Fruit fly (Drosophila melanogaster): ENCODE data around the gene mts.

DNA sequence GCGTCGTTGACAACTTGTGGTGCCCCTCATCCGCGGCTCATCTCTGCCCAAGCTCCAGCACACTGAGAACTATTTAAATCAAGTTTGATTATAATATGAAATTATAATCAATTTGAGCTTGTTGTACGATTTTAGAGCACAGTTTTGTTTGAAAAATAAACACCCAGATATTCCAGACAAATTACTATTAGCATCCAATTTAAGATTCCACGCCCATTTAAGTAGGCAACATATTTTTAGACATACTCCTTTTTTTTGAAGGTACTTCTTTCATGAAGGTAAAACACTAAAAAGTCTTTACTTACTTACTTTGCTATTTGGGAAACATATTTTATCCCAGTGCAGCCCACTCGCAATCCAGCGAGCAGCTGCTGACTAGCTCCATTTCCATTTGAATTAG lies 10.6 kb downstream of the mts start:
- TF ChIP-seq CG8478 (optimal IDR thresholded peaks at IDR 0.05): no peak
- TF ChIP-seq psq (optimal IDR thresholded peaks at IDR 0.05): no peak
- TF ChIP-seq EcR (GFP tag; optimal IDR thresholded peaks at IDR 0.05): no peak
